Fruit fly (Drosophila melanogaster) whole organism, embryonic: ENCODE results near the gene Atx-1.

Experiments
- Antp ChIP-seq: fragments of 200-800 bp; sonication (Bioruptor generic); optimal IDR thresholded peaks from 3 replicates; lab custom pipeline; 2016; ENCODE audit warnings: missing biosample characterization, missing genetic modification characterization
- CG10565 ChIP-seq: fragments of 200-800 bp; sonication (Bioruptor generic); optimal IDR thresholded peaks from 3 replicates; lab custom pipeline; 2016; ENCODE audit warnings: missing biosample characterization, mild to moderate bottlenecking, missing genetic modification characterization
- CG10654 ChIP-seq: fragments of 200-800 bp; sonication (Bioruptor generic); optimal IDR thresholded peaks from 2 replicates; lab custom pipeline; 2016; ENCODE audit warnings: missing biosample characterization, missing genetic modification characterization
- CG11456 ChIP-seq: fragments of 200-800 bp; sonication (Bioruptor generic); IDR thresholded peaks from 3 replicates; pipeline ENCODE4 v1.3.6; 2022; ENCODE audit warnings: missing biosample characterization, missing genetic modification characterization
- CG11723 ChIP-seq: fragments of 200-800 bp; sonication (Bioruptor generic); optimal IDR thresholded peaks from 2 replicates; lab custom pipeline; 2017; ENCODE audit warnings: missing biosample characterization, mild to moderate bottlenecking, missing genetic modification characterization
- CG14667 ChIP-seq: fragments of 200-800 bp; sonication (Bioruptor generic); IDR thresholded peaks from 2 replicates; pipeline ENCODE4 v1.3.6; 2022; ENCODE audit warnings: missing biosample characterization, missing genetic modification characterization
- CG15073 ChIP-seq: fragments of 200-800 bp; sonication (Bioruptor generic); optimal IDR thresholded peaks from 2 replicates; lab custom pipeline; 2016; ENCODE audit warnings: missing biosample characterization, missing genetic modification characterization
- CG15479 ChIP-seq: fragments of 200-800 bp; sonication (Bioruptor generic); optimal IDR thresholded peaks from 3 replicates; lab custom pipeline; 2019; ENCODE audit warnings: missing biosample characterization, mild to moderate bottlenecking, missing genetic modification characterization, moderate library complexity
- CG17328 ChIP-seq: fragments of 200-800 bp; sonication (Bioruptor generic); IDR thresholded peaks from 2 replicates; pipeline ENCODE4 v1.3.6; 2022; ENCODE audit warnings: missing biosample characterization, missing genetic modification characterization
- CG17361 ChIP-seq: fragments of 200-800 bp; sonication (Bioruptor generic); IDR thresholded peaks from 3 replicates; pipeline ENCODE4 v1.3.6; 2022; ENCODE audit warnings: missing biosample characterization, missing genetic modification characterization
- CG17612 ChIP-seq: fragments of 200-800 bp; sonication (Bioruptor generic); IDR thresholded peaks from 2 replicates; pipeline ENCODE4 v1.3.6; 2022; ENCODE audit warnings: missing biosample characterization, missing genetic modification characterization
- CG17912 ChIP-seq: fragments of 200-800 bp; sonication (Bioruptor generic); optimal IDR thresholded peaks from 2 replicates; lab custom pipeline; 2018; ENCODE audit warnings: missing biosample characterization, mild to moderate bottlenecking, missing genetic modification characterization
- CG18619 ChIP-seq: fragments of 200-800 bp; sonication (Bioruptor generic); optimal IDR thresholded peaks from 3 replicates; lab custom pipeline; 2017; ENCODE audit warnings: missing biosample characterization, mild to moderate bottlenecking, missing genetic modification characterization
- CG2202 ChIP-seq: fragments of 200-800 bp; sonication (Bioruptor generic); optimal IDR thresholded peaks from 2 replicates; lab custom pipeline; 2018; ENCODE audit warnings: missing biosample characterization, mild to moderate bottlenecking, missing genetic modification characterization
- CG2712 ChIP-seq: fragments of 200-800 bp; optimal IDR thresholded peaks from 3 replicates; lab custom pipeline; 2019; ENCODE audit warnings: missing biosample characterization, mild to moderate bottlenecking, missing genetic modification characterization, moderate library complexity
- CG4730 ChIP-seq: fragments of 200-800 bp; sonication (Bioruptor generic); IDR thresholded peaks from 2 replicates; pipeline ENCODE4 v1.3.6; 2022; ENCODE audit warnings: missing biosample characterization, missing genetic modification characterization
- CG7963 ChIP-seq: fragments of 200-800 bp; sonication (Bioruptor generic); IDR thresholded peaks from 3 replicates; pipeline ENCODE4 v1.3.6; 2022; ENCODE audit warnings: missing biosample characterization, missing genetic modification characterization; ENCODE audit not compliant: partially characterized antibody
- CG9215 ChIP-seq: fragments of 200-800 bp; sonication (Bioruptor generic); IDR thresholded peaks from 2 replicates; pipeline ENCODE4 v1.3.6; 2022; ENCODE audit warnings: missing biosample characterization, missing genetic modification characterization
- CG9437 ChIP-seq: fragments of 200-800 bp; sonication (Bioruptor generic); optimal IDR thresholded peaks from 2 replicates; lab custom pipeline; 2018; ENCODE audit warnings: missing biosample characterization, mild to moderate bottlenecking, missing genetic modification characterization
- CHES-1-like ChIP-seq: fragments of 200-800 bp; sonication (Bioruptor generic); optimal IDR thresholded peaks from 2 replicates; lab custom pipeline; 2016; ENCODE audit warnings: missing biosample characterization, missing genetic modification characterization
- Ets97D ChIP-seq: fragments of 200-800 bp; sonication (Bioruptor generic); optimal IDR thresholded peaks from 3 replicates; lab custom pipeline; 2016; ENCODE audit warnings: missing biosample characterization, missing genetic modification characterization
- Hey ChIP-seq: fragments of 200-800 bp; sonication (Bioruptor generic); optimal IDR thresholded peaks from 3 replicates; lab custom pipeline; 2018; ENCODE audit warnings: missing biosample characterization, mild to moderate bottlenecking, missing genetic modification characterization
- HmgD ChIP-seq: fragments of 200-800 bp; sonication (Bioruptor generic); optimal IDR thresholded peaks from 3 replicates; lab custom pipeline; 2016; ENCODE audit warnings: missing biosample characterization, missing genetic modification characterization
- Hmr ChIP-seq: fragments of 200-800 bp; sonication (Bioruptor generic); optimal IDR thresholded peaks from 3 replicates; lab custom pipeline; 2017; ENCODE audit warnings: mild to moderate bottlenecking, missing biosample characterization, missing genetic modification reagents, missing genetic modification characterization
- Hmx ChIP-seq: fragments of 200-800 bp; sonication (Bioruptor generic); optimal IDR thresholded peaks from 2 replicates; lab custom pipeline; 2016; ENCODE audit warnings: missing biosample characterization, missing genetic modification characterization
- Nf-YB ChIP-seq: fragments of 200-800 bp; sonication (Bioruptor generic); optimal IDR thresholded peaks from 3 replicates; lab custom pipeline; 2019; ENCODE audit warnings: missing biosample characterization, mild to moderate bottlenecking, missing genetic modification characterization, moderate library complexity
- Poxn ChIP-seq: fragments of 200-800 bp; sonication (Bioruptor generic); IDR thresholded peaks from 2 replicates; pipeline ENCODE4 v1.3.6; 2022; ENCODE audit warnings: missing biosample characterization, missing genetic modification characterization
- Rfx ChIP-seq: fragments of 200-800 bp; sonication (Bioruptor generic); IDR thresholded peaks from 2 replicates; pipeline ENCODE4 v1.3.6; 2022; ENCODE audit warnings: missing biosample characterization, missing genetic modification characterization
- bab2 ChIP-seq: fragments of 200-800 bp; sonication (Bioruptor generic); optimal IDR thresholded peaks from 2 replicates; lab custom pipeline; 2016; ENCODE audit warnings: missing biosample characterization, missing genetic modification characterization
- chinmo ChIP-seq: fragments of 200-800 bp; sonication (Bioruptor generic); IDR thresholded peaks from 4 replicates; pipeline ENCODE4 v1.3.6; 2022; ENCODE audit warnings: missing biosample characterization, missing genetic modification characterization; ENCODE audit not compliant: partially characterized antibody
- dysf ChIP-seq: fragments of 200-800 bp; sonication (Bioruptor generic); IDR thresholded peaks from 3 replicates; pipeline ENCODE4 v1.3.6; 2022; ENCODE audit warnings: missing biosample characterization, missing genetic modification characterization
- esg ChIP-seq: fragments of 200-800 bp; sonication (Bioruptor generic); conservative IDR thresholded peaks from 2 replicates; pipeline ENCODE4 v1.3.6; 2022; ENCODE audit warnings: missing biosample characterization, missing genetic modification characterization
- exex ChIP-seq: fragments of 200-800 bp; sonication (Bioruptor generic); optimal IDR thresholded peaks from 4 replicates; lab custom pipeline; 2018; ENCODE audit warnings: missing biosample characterization, mild to moderate bottlenecking, missing genetic modification characterization, moderate library complexity
- fd64A ChIP-seq: fragments of 200-800 bp; sonication (Bioruptor generic); optimal IDR thresholded peaks from 3 replicates; lab custom pipeline; 2018; ENCODE audit warnings: missing biosample characterization, mild to moderate bottlenecking, missing genetic modification characterization
- grau ChIP-seq: fragments of 200-800 bp; optimal IDR thresholded peaks from 3 replicates; lab custom pipeline; 2019; ENCODE audit warnings: missing biosample characterization, mild to moderate bottlenecking, missing genetic modification characterization, moderate library complexity
- hbn ChIP-seq: fragments of 200-800 bp; sonication (Bioruptor generic); IDR thresholded peaks from 2 replicates; pipeline ENCODE4 v1.3.6; 2022; ENCODE audit warnings: missing biosample characterization, missing genetic modification characterization; ENCODE audit not compliant: partially characterized antibody
- her ChIP-seq: fragments of 200-800 bp; sonication (Bioruptor generic); optimal IDR thresholded peaks from 2 replicates; lab custom pipeline; 2016; ENCODE audit warnings: missing biosample characterization, missing genetic modification characterization
- hth ChIP-seq: fragments of >200 bp; optimal IDR thresholded peaks from 2 replicates; lab custom pipeline; 2017; ENCODE audit warnings: inconsistent platforms
- lab ChIP-seq: fragments of 200-800 bp; sonication (Bioruptor generic); optimal IDR thresholded peaks from 3 replicates; lab custom pipeline; 2017; ENCODE audit warnings: missing biosample characterization, missing genetic modification characterization, mild to moderate bottlenecking, moderate library complexity, missing genetic modification reagents
- lola ChIP-seq, 3 experiments: fragments of >200 bp in 2 of 3; fragments of 200-800 bp in 1 of 3; sonication (Bioruptor generic) in 1 of 3; optimal IDR thresholded peaks; 2 replicates each; lab custom pipeline; 2017 to 2019; ENCODE audit warnings: missing biosample characterization in 3 of 3, missing genetic modification characterization in 3 of 3, mild to moderate bottlenecking in 1 of 3, moderate library complexity in 1 of 3
- luna ChIP-seq: fragments of 200-800 bp; sonication (Bioruptor generic); optimal IDR thresholded peaks from 2 replicates; lab custom pipeline; 2016; ENCODE audit warnings: missing biosample characterization, missing genetic modification characterization
- mam ChIP-seq: fragments of 200-800 bp; sonication (Bioruptor generic); optimal IDR thresholded peaks from 3 replicates; lab custom pipeline; 2016; ENCODE audit warnings: missing biosample characterization, missing genetic modification characterization
- nerfin-1 ChIP-seq: fragments of 200-800 bp; sonication (Bioruptor generic); optimal IDR thresholded peaks from 3 replicates; lab custom pipeline; 2019; ENCODE audit warnings: missing biosample characterization, mild to moderate bottlenecking, missing genetic modification characterization, moderate library complexity
- pho ChIP-seq: fragments of 200-800 bp; sonication (Bioruptor generic); optimal IDR thresholded peaks from 2 replicates; lab custom pipeline; 2016; ENCODE audit warnings: missing biosample characterization, missing genetic modification characterization
- prd ChIP-seq, 3 experiments: fragments of >200 bp in 2 of 3; fragments of 200-800 bp in 1 of 3; sonication (Bioruptor generic) in 1 of 3; optimal IDR thresholded peaks in 2 of 3; IDR thresholded peaks in 1 of 3; 2 replicates in 2 of 3; 3 replicates in 1 of 3; pipeline versions ENCODE4 v1.3.6 to Lab custom; 2017 to 2022; ENCODE audit warnings: missing biosample characterization in 1 of 3, missing genetic modification characterization in 1 of 3
- repo ChIP-seq: fragments of 200-800 bp; sonication (Bioruptor generic); optimal IDR thresholded peaks from 2 replicates; lab custom pipeline; 2016; ENCODE audit warnings: missing biosample characterization, missing genetic modification characterization
- schlank ChIP-seq: fragments of 200-800 bp; sonication (Bioruptor generic); optimal IDR thresholded peaks from 2 replicates; lab custom pipeline; 2018; ENCODE audit warnings: missing biosample characterization, mild to moderate bottlenecking, missing genetic modification characterization
- ssp ChIP-seq: fragments of 200-800 bp; sonication (Bioruptor generic); IDR thresholded peaks from 2 replicates; pipeline ENCODE4 v1.3.6; 2022; ENCODE audit warnings: missing biosample characterization, missing genetic modification characterization
- wek ChIP-seq: fragments of 200-800 bp; sonication (Bioruptor generic); optimal IDR thresholded peaks from 3 replicates; lab custom pipeline; 2018; ENCODE audit warnings: missing biosample characterization, mild to moderate bottlenecking, missing genetic modification characterization, moderate library complexity
- zen ChIP-seq: fragments of 200-800 bp; sonication (Bioruptor generic); optimal IDR thresholded peaks from 3 replicates; lab custom pipeline; 2018; ENCODE audit warnings: missing biosample characterization, mild to moderate bottlenecking, missing genetic modification characterization, moderate library complexity

Atx-1 gene

dm6 chrX:6861523-6862077 lies 38.6 kb downstream of the Atx-1 start (continued):
- peak; percentile 29 for TF ChIP-seq CHES-1-like (GFP tag; lab: Kevin White, UChicago)
- TF ChIP-seq esg (GFP tag; lab: Robert Waterston, UW) = peak; percentile 67
- TF ChIP-seq CG11723 (GFP tag; lab: Kevin White, UChicago) = peak; percentile 17
- TF ChIP-seq CG2202 = no peak
- TF ChIP-seq hth = no peak
- TF ChIP-seq grau (tag; lab: Kevin White, UChicago) = peak; percentile 64
- TF ChIP-seq dysf (GFP tag; lab: Robert Waterston, UW) = peak; percentile 77
- peak; percentile 66 for TF ChIP-seq Hmr (GFP tag; lab: Kevin White, UChicago)
- TF ChIP-seq exex = peak; percentile 30
- TF ChIP-seq CG15073 (GFP tag; lab: Kevin White, UChicago) = no peak
- peak; percentile 94 for TF ChIP-seq CG15479 (GFP tag; lab: Kevin White, UChicago)
- no peak for TF ChIP-seq nerfin-1 (tag; lab: Kevin White, UChicago)
- 0 out of 2 replicates have a peak, but pooled peaks have one; percentile 36 for TF ChIP-seq ssp
- peak; percentile 46; the same call in 1 of the 2 replicates for TF ChIP-seq CG9215 (GFP tag; lab: Robert Waterston, UW)
- TF ChIP-seq CG7963 (GFP tag; lab: Robert Waterston, UW) = no peak
- no peak for TF ChIP-seq wek (GFP tag; lab: Kevin White, UChicago)
- TF ChIP-seq CG17612 (GFP tag; lab: Robert Waterston, UW) = no peak
- TF ChIP-seq CG10565 (GFP tag; lab: Kevin White, UChicago) = no peak
- no peak for TF ChIP-seq fd64A (GFP tag; lab: Kevin White, UChicago)
- peak; percentile 39 for TF ChIP-seq bab2 (GFP tag; lab: Kevin White, UChicago)
- TF ChIP-seq Ets97D (GFP tag; lab: Kevin White, UChicago) = no peak
- no peak for TF ChIP-seq Nf-YB
- TF ChIP-seq chinmo (GFP tag; lab: Robert Waterston, UW) = peak; percentile 99
- peak; percentile 40 for TF ChIP-seq pho
- TF ChIP-seq luna (GFP tag; lab: Kevin White, UChicago) = no peak
- TF ChIP-seq Poxn (GFP tag; lab: Robert Waterston, UW) = no peak
- no peak for TF ChIP-seq prd (optimal IDR thresholded peaks at IDR 0.05; lab: Kevin White, UChicago)
- peak; percentile 74 for TF ChIP-seq prd (GFP tag; IDR thresholded peaks at IDR 0.05; lab: Robert Waterston, UW)
- TF ChIP-seq repo (GFP tag; lab: Kevin White, UChicago) = no peak
- no peak for TF ChIP-seq CG17912 (GFP tag; lab: Kevin White, UChicago)
- TF ChIP-seq CG11456 (GFP tag; lab: Robert Waterston, UW) = peak; percentile 73
- peak; percentile 9 for TF ChIP-seq CG18619
- peak; percentile 83 for TF ChIP-seq Rfx
- TF ChIP-seq Antp (GFP tag; lab: Kevin White, UChicago) = no peak
- TF ChIP-seq CG2712 (tag; lab: Kevin White, UChicago) = peak; percentile 41
- peak; percentile 55 for TF ChIP-seq mam
- TF ChIP-seq schlank = peak; percentile 38
- no peak for TF ChIP-seq HmgD (GFP tag; lab: Kevin White, UChicago)
- TF ChIP-seq zen = peak; percentile 77
- peak; percentile 50; the same call in 1 of the 3 replicates for TF ChIP-seq CG17361
- TF ChIP-seq CG17328 = 0 out of 2 replicates have a peak, but pooled peaks have one; percentile 5
- TF ChIP-seq hbn (GFP tag; lab: Robert Waterston, UW) = peak; percentile 35; the same call in 1 of the 2 replicates
- TF ChIP-seq lola (GFP tag; optimal IDR thresholded peaks at IDR 0.05; lab: Kevin White, UChicago) = no peak
- peak; percentile 22 for TF ChIP-seq her (GFP tag; lab: Kevin White, UChicago)
- TF ChIP-seq lab (GFP tag; lab: Kevin White, UChicago) = peak; percentile 54
- peak; percentile 59 for TF ChIP-seq CG14667 (GFP tag; lab: Robert Waterston, UW)
- no peak for TF ChIP-seq CG9437 (GFP tag; lab: Kevin White, UChicago)
- peak; percentile 52 for TF ChIP-seq Hey
- TF ChIP-seq CG10654 (GFP tag; lab: Kevin White, UChicago) = no peak
- TF ChIP-seq Hmx (GFP tag; lab: Kevin White, UChicago) = no peak
- peak; percentile 59 for TF ChIP-seq CG4730 (GFP tag; lab: Robert Waterston, UW)
